Worm (Caenorhabditis elegans) whole organism, mixed stage, embryonic: ENCODE measurements around the gene tag-10.

ENCODE experiments used
- lsy-2 ChIP-seq: fragments of 150-350 bp; optimal IDR thresholded peaks from 2 replicates; lab custom pipeline; 2014; ENCODE audit warnings: missing biosample characterization, missing genetic modification characterization
- mep-1 ChIP-seq: fragments of 150-350 bp; optimal IDR thresholded peaks from 2 replicates; lab custom pipeline; 2017; ENCODE audit warnings: missing biosample characterization, missing genetic modification reagents, missing genetic modification characterization, inconsistent platforms
- nhr-12 ChIP-seq: fragments of 150-350 bp; optimal IDR thresholded peaks from 2 replicates; lab custom pipeline; 2014; ENCODE audit warnings: missing biosample characterization, missing genetic modification characterization
- snpc-4 ChIP-seq: fragments of 150-350 bp; optimal IDR thresholded peaks from 2 replicates; lab custom pipeline; 2014; ENCODE audit warnings: missing biosample characterization, missing genetic modification characterization
- unc-39 ChIP-seq: fragments of 150-350 bp; optimal IDR thresholded peaks from 2 replicates; lab custom pipeline; 2014; ENCODE audit warnings: missing biosample characterization, missing genetic modification characterization
- unc-62 ChIP-seq: fragments of 150-350 bp; optimal IDR thresholded peaks from 2 replicates; lab custom pipeline; 2014; ENCODE audit warnings: missing biosample characterization, missing genetic modification reagents, missing genetic modification characterization

DNA sequence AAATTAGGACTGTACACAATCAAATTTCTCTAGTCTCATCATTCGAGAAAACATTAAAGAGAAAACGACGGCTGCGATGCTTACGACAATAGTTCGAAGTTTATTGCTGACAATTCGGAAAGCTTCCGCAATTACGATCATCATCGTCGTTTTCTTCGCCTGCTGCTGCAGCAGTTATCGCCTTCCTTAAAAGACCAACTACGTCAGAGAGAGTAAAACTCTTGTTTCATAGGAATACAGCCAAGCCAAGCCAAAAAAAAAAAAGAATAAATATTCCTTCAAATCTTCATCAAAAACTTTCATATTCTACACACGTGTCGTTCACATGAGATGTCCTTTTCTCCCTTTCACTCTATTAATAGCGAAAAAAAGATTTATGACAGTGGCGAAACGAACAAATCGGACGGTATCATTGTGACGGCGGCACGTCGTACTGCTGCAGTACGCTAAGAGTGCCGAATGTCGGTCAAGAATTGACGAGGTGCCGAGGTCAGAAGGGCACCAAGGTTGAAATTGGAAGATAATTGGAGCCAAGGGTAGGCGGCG is 47.5 kb downstream of the tag-10 start:
- TF ChIP-seq unc-62 = no peak
- TF ChIP-seq unc-39 (tag; lab: Kevin White, UChicago) = no peak
- TF ChIP-seq snpc-4 (tag; lab: Kevin White, UChicago) = no peak
- TF ChIP-seq mep-1 (tag; lab: Kevin White, UChicago) = no peak
- TF ChIP-seq lsy-2 (tag; lab: Kevin White, UChicago) = no peak
- TF ChIP-seq nhr-12 (tag; lab: Kevin White, UChicago) = no peak
